Worm (Caenorhabditis elegans): ENCODE measurements around the gene tofu-6.

Gene tofu-6

ce11 chrII:5420947-5421614, at the start of gene tofu-6 (continued):
- no peak for TF ChIP-seq snpc-4 (GFP tag; optimal IDR thresholded peaks at IDR 0.05)
- peak in 1 of 4 experiments; percentile 5 for TF ChIP-seq snpc-4 (tag; optimal IDR thresholded peaks at IDR 0.05)
- TF ChIP-seq sptf-2 (GFP tag; optimal IDR thresholded peaks at IDR 0.05): no peak
- TF ChIP-seq ZK185.1 (tag; optimal IDR thresholded peaks at IDR 0.05; ENCODE audit: poor library complexity, severe bottlenecking): no peak
- no peak for TF ChIP-seq rec-8 (tag; optimal IDR thresholded peaks at IDR 0.05)
- TF ChIP-seq ceh-91 (GFP tag; IDR thresholded peaks at IDR 0.05): peak; percentile 90
- no peak for TF ChIP-seq attf-5 (GFP tag; optimal IDR thresholded peaks at IDR 0.05)
- peak; percentile 87 for TF ChIP-seq D2030.7 (GFP tag; IDR thresholded peaks at IDR 0.05)
- no peak for TF ChIP-seq sea-2 (GFP tag; IDR thresholded peaks at IDR 0.05)
- no peak for TF ChIP-seq repo-1 (tag; optimal IDR thresholded peaks at IDR 0.05)
- no peak for TF ChIP-seq mel-28 (tag; optimal IDR thresholded peaks at IDR 0.05; ENCODE audit: borderline replicate concordance)
- no peak for TF ChIP-seq sdz-38 (tag; optimal IDR thresholded peaks at IDR 0.05)
- TF ChIP-seq Y53G8AR.9 (GFP tag; conservative IDR thresholded peaks at IDR 0.05): no peak
- no peak for TF ChIP-seq lsy-27 (tag; optimal IDR thresholded peaks at IDR 0.05; ENCODE audit: borderline replicate concordance, insufficient read depth)
- peak; percentile 55 for TF ChIP-seq lin-54 (GFP tag; optimal IDR thresholded peaks at IDR 0.05)
- TF ChIP-seq nhr-80 (tag; optimal IDR thresholded peaks at IDR 0.05): no peak
- peak; percentile 26; the same call in 1 of the 2 replicates for TF ChIP-seq ceh-100 (GFP tag; IDR thresholded peaks at IDR 0.05)
- TF ChIP-seq nhr-120 (GFP tag; IDR thresholded peaks at IDR 0.05): no peak
- TF ChIP-seq fkh-3 (tag; optimal IDR thresholded peaks at IDR 0.05): no peak
- TF ChIP-seq nfyb-1 (GFP tag; IDR thresholded peaks at IDR 0.05): no peak
- TF ChIP-seq dox-1 (GFP tag; IDR thresholded peaks at IDR 0.05): peak; percentile 63
- TF ChIP-seq bed-1 (GFP tag; IDR thresholded peaks at IDR 0.05): no peak
- no peak for TF ChIP-seq nhr-27 (tag; optimal IDR thresholded peaks at IDR 0.05)
- no peak for TF ChIP-seq bed-2 (GFP tag; IDR thresholded peaks at IDR 0.05)
- TF ChIP-seq lir-1 (GFP tag; conservative IDR thresholded peaks at IDR 0.05): no peak
- TF ChIP-seq ccch-3 (GFP tag; optimal IDR thresholded peaks at IDR 0.05): no peak
- no peak for TF ChIP-seq hlh-26 (GFP tag; conservative IDR thresholded peaks at IDR 0.05)
- no peak for TF ChIP-seq ceh-79 (tag; optimal IDR thresholded peaks at IDR 0.05)
- no peak for TF ChIP-seq mes-4 (tag; optimal IDR thresholded peaks at IDR 0.05)
- TF ChIP-seq madf-6 (GFP tag; IDR thresholded peaks at IDR 0.05): peak; percentile 98
- TF ChIP-seq unc-130 (GFP tag; optimal IDR thresholded peaks at IDR 0.05): no peak
- TF ChIP-seq xnd-1 (tag; optimal IDR thresholded peaks at IDR 0.05): peak; percentile 94
- TF ChIP-seq ztf-26 (tag; optimal IDR thresholded peaks at IDR 0.05): no peak
- peak; percentile 99 for TF ChIP-seq madf-8 (GFP tag; conservative IDR thresholded peaks at IDR 0.05)
- TF ChIP-seq nfya-1 (tag; optimal IDR thresholded peaks at IDR 0.05; ENCODE audit: borderline replicate concordance, insufficient read depth): no peak
- no peak for TF ChIP-seq ekl-4 (GFP tag; IDR thresholded peaks at IDR 0.05)
- no peak for TF ChIP-seq zfh-2 (GFP tag; conservative IDR thresholded peaks at IDR 0.05)
- no peak for TF ChIP-seq tbp1 (GFP tag; optimal IDR thresholded peaks at IDR 0.05)
- TF ChIP-seq ztf-3 (GFP tag; optimal IDR thresholded peaks at IDR 0.05): no peak
- peak; percentile 96 for TF ChIP-seq lsl-1 (GFP tag; optimal IDR thresholded peaks at IDR 0.05)
- no peak for TF ChIP-seq F22D6.2 (tag; optimal IDR thresholded peaks at IDR 0.05)
- TF ChIP-seq hmg-20 (GFP tag; IDR thresholded peaks at IDR 0.05): no peak
- no peak for TF ChIP-seq cebp-2 (GFP tag; IDR thresholded peaks at IDR 0.05)
- no peak for TF ChIP-seq lag-1 (GFP tag; IDR thresholded peaks at IDR 0.05)
- peak; percentile 39 for TF ChIP-seq tlf-1 (GFP tag; optimal IDR thresholded peaks at IDR 0.05)
- peak; percentile 24 for TF ChIP-seq snpc-1.1 (tag; optimal IDR thresholded peaks at IDR 0.05; ENCODE audit: insufficient read depth)
- peak; percentile 78 for TF ChIP-seq snpc-3.4 (tag; optimal IDR thresholded peaks at IDR 0.05)
- no peak for TF ChIP-seq madf-3 (GFP tag; IDR thresholded peaks at IDR 0.05)

Data from whole organism, young adult.